Fruit fly (Drosophila melanogaster) whole organism, embryonic: ENCODE results near the gene Cdc16.
A peak's percentile ranks its signal among the peaks of the same experiment; 100 is the strongest.

Experiments used
- Bgb ChIP-seq: fragments of 200-800 bp; sonication (Bioruptor generic); IDR thresholded peaks from 2 replicates; pipeline ENCODE4 v1.3.6; 2022; ENCODE audit warnings: missing biosample characterization, missing genetic modification characterization; ENCODE audit not compliant: partially characterized antibody
- CG10147 ChIP-seq: fragments of 200-800 bp; sonication (Bioruptor generic); optimal IDR thresholded peaks from 2 replicates; lab custom pipeline; 2019; ENCODE audit warnings: missing biosample characterization, mild to moderate bottlenecking, missing genetic modification characterization, moderate library complexity
- CG1024 ChIP-seq: fragments of 200-800 bp; sonication (Bioruptor generic); IDR thresholded peaks from 2 replicates; pipeline ENCODE4 v1.3.6; 2022; ENCODE audit warnings: missing biosample characterization, missing genetic modification characterization
- CG11504 ChIP-seq: fragments of 200-800 bp; sonication (Bioruptor generic); optimal IDR thresholded peaks from 3 replicates; lab custom pipeline; 2019; ENCODE audit warnings: missing biosample characterization, mild to moderate bottlenecking, missing genetic modification characterization, moderate library complexity
- CG11696 ChIP-seq: fragments of 200-800 bp; sonication (Bioruptor generic); IDR thresholded peaks from 2 replicates; pipeline ENCODE4 v1.3.6; 2022; ENCODE audit warnings: missing biosample characterization, missing genetic modification characterization
- CG13123 ChIP-seq: fragments of 200-800 bp; sonication (Bioruptor generic); optimal IDR thresholded peaks from 2 replicates; lab custom pipeline; 2016; ENCODE audit warnings: missing biosample characterization, missing genetic modification characterization
- CG13296 ChIP-seq: fragments of 200-800 bp; sonication (Bioruptor generic); optimal IDR thresholded peaks from 3 replicates; lab custom pipeline; 2018; ENCODE audit warnings: missing biosample characterization, mild to moderate bottlenecking, missing genetic modification characterization
- CG13894 ChIP-seq: fragments of 200-800 bp; sonication (Bioruptor generic); optimal IDR thresholded peaks from 3 replicates; lab custom pipeline; 2018; ENCODE audit warnings: missing biosample characterization, mild to moderate bottlenecking, missing genetic modification characterization, moderate library complexity
- CG15011 ChIP-seq: fragments of 200-800 bp; sonication (Bioruptor generic); optimal IDR thresholded peaks from 3 replicates; lab custom pipeline; 2018; ENCODE audit warnings: missing biosample characterization, mild to moderate bottlenecking, missing genetic modification characterization
- CG15269 ChIP-seq: fragments of 200-800 bp; sonication (Bioruptor generic); optimal IDR thresholded peaks from 2 replicates; lab custom pipeline; 2018; ENCODE audit warnings: missing biosample characterization, mild to moderate bottlenecking, missing genetic modification characterization, moderate library complexity
- CG1529 ChIP-seq: fragments of 200-800 bp; sonication (Bioruptor generic); optimal IDR thresholded peaks from 3 replicates; lab custom pipeline; 2018; ENCODE audit warnings: missing biosample characterization, missing genetic modification characterization
- CG15479 ChIP-seq: fragments of 200-800 bp; sonication (Bioruptor generic); optimal IDR thresholded peaks from 3 replicates; lab custom pipeline; 2019; ENCODE audit warnings: missing biosample characterization, mild to moderate bottlenecking, missing genetic modification characterization, moderate library complexity
- CG1647 ChIP-seq: fragments of 200-800 bp; sonication (Bioruptor generic); optimal IDR thresholded peaks from 3 replicates; lab custom pipeline; 2016; ENCODE audit warnings: missing biosample characterization, missing genetic modification characterization
- CG16779 ChIP-seq: fragments of 200-800 bp; sonication (Bioruptor generic); IDR thresholded peaks from 2 replicates; pipeline ENCODE4 v1.3.6; 2022; ENCODE audit warnings: missing biosample characterization, missing genetic modification characterization
- CG17361 ChIP-seq: fragments of 200-800 bp; sonication (Bioruptor generic); IDR thresholded peaks from 3 replicates; pipeline ENCODE4 v1.3.6; 2022; ENCODE audit warnings: missing biosample characterization, missing genetic modification characterization
- CG2889 ChIP-seq: fragments of 200-800 bp; sonication (Bioruptor generic); IDR thresholded peaks from 3 replicates; pipeline ENCODE4 v1.3.6; 2022; ENCODE audit warnings: missing biosample characterization, missing genetic modification characterization
- CG3281 ChIP-seq: fragments of 200-800 bp; sonication (Bioruptor generic); optimal IDR thresholded peaks from 3 replicates; lab custom pipeline; 2017; ENCODE audit warnings: missing biosample characterization, mild to moderate bottlenecking, missing genetic modification characterization
- CG6254 ChIP-seq: fragments of 200-800 bp; sonication (Bioruptor generic); optimal IDR thresholded peaks from 3 replicates; lab custom pipeline; 2017; ENCODE audit warnings: mild to moderate bottlenecking, missing biosample characterization, missing genetic modification reagents, missing genetic modification characterization
- CG7786 ChIP-seq: fragments of 200-800 bp; sonication (Bioruptor generic); optimal IDR thresholded peaks from 2 replicates; lab custom pipeline; 2016; ENCODE audit warnings: missing biosample characterization, missing genetic modification characterization
- CG9609 ChIP-seq: fragments of 200-800 bp; sonication (Bioruptor generic); optimal IDR thresholded peaks from 3 replicates; lab custom pipeline; 2016; ENCODE audit warnings: missing biosample characterization, missing genetic modification characterization
- CkIIα-i1 ChIP-seq: fragments of 200-800 bp; sonication (Bioruptor generic); IDR thresholded peaks from 2 replicates; pipeline ENCODE4 v1.3.6; 2022; ENCODE audit warnings: missing biosample characterization, missing genetic modification characterization
- D19A ChIP-seq: fragments of 200-800 bp; optimal IDR thresholded peaks from 3 replicates; lab custom pipeline; 2019; ENCODE audit warnings: missing biosample characterization, mild to moderate bottlenecking, missing genetic modification characterization, moderate library complexity
- Fer2 ChIP-seq: fragments of 200-800 bp; sonication (Bioruptor generic); optimal IDR thresholded peaks from 2 replicates; lab custom pipeline; 2018; ENCODE audit warnings: missing biosample characterization, mild to moderate bottlenecking, missing genetic modification characterization, moderate library complexity
- HLH3B ChIP-seq: fragments of 200-800 bp; sonication (Bioruptor generic); IDR thresholded peaks from 2 replicates; pipeline ENCODE4 v1.3.6; 2022; ENCODE audit warnings: missing biosample characterization, missing genetic modification characterization
- HLH54F ChIP-seq: fragments of 200-800 bp; sonication (Bioruptor generic); optimal IDR thresholded peaks from 3 replicates; lab custom pipeline; 2016; ENCODE audit warnings: missing biosample characterization, missing genetic modification characterization
- HLHmδ ChIP-seq: fragments of 200-800 bp; sonication (Bioruptor generic); optimal IDR thresholded peaks from 2 replicates; lab custom pipeline; 2018; ENCODE audit warnings: missing biosample characterization, mild to moderate bottlenecking, missing genetic modification characterization, moderate library complexity
- HmgD ChIP-seq: fragments of 200-800 bp; sonication (Bioruptor generic); optimal IDR thresholded peaks from 3 replicates; lab custom pipeline; 2016; ENCODE audit warnings: missing biosample characterization, missing genetic modification characterization
- Hr3 ChIP-seq: fragments of 200-800 bp; sonication (Bioruptor generic); optimal IDR thresholded peaks from 3 replicates; lab custom pipeline; 2016; ENCODE audit warnings: missing biosample characterization, missing genetic modification characterization
- Jarid2 ChIP-seq: fragments of 200-800 bp; sonication (Bioruptor generic); optimal IDR thresholded peaks from 3 replicates; lab custom pipeline; 2017; ENCODE audit warnings: mild to moderate bottlenecking, missing biosample characterization, missing genetic modification reagents, missing genetic modification characterization
- Max ChIP-seq: fragments of 200-800 bp; sonication (Bioruptor generic); optimal IDR thresholded peaks from 2 replicates; lab custom pipeline; 2016; ENCODE audit warnings: missing biosample characterization, mild to moderate bottlenecking, missing genetic modification characterization
- Mrtf ChIP-seq: fragments of 200-800 bp; sonication (Bioruptor generic); IDR thresholded peaks from 3 replicates; pipeline ENCODE4 v1.3.6; 2022; ENCODE audit warnings: missing biosample characterization, missing genetic modification characterization
- Neu2 ChIP-seq: fragments of 200-800 bp; sonication (Bioruptor generic); optimal IDR thresholded peaks from 3 replicates; lab custom pipeline; 2016; ENCODE audit warnings: missing biosample characterization, missing genetic modification characterization, borderline replicate concordance
- Sin3A ChIP-seq: fragments of >200 bp; optimal IDR thresholded peaks from 2 replicates; lab custom pipeline; 2018
- Xrp1 ChIP-seq: fragments of 200-800 bp; sonication (Bioruptor generic); IDR thresholded peaks from 2 replicates; pipeline ENCODE4 v1.3.6; 2022; ENCODE audit warnings: missing biosample characterization, missing genetic modification characterization
- ac ChIP-seq: fragments of 200-800 bp; sonication (Bioruptor generic); optimal IDR thresholded peaks from 3 replicates; lab custom pipeline; 2017; ENCODE audit warnings: missing biosample characterization, mild to moderate bottlenecking, missing genetic modification characterization
- ato ChIP-seq: fragments of 200-800 bp; sonication (Bioruptor generic); IDR thresholded peaks from 2 replicates; pipeline ENCODE4 v1.3.6; 2022; ENCODE audit warnings: missing biosample characterization, missing genetic modification characterization; ENCODE audit not compliant: partially characterized antibody
- bab2 ChIP-seq: fragments of 200-800 bp; sonication (Bioruptor generic); optimal IDR thresholded peaks from 2 replicates; lab custom pipeline; 2016; ENCODE audit warnings: missing biosample characterization, missing genetic modification characterization
- da ChIP-seq: fragments of 200-800 bp; sonication (Bioruptor generic); optimal IDR thresholded peaks from 2 replicates; lab custom pipeline; 2016; ENCODE audit warnings: missing biosample characterization, missing genetic modification characterization
- esg ChIP-seq: fragments of 200-800 bp; sonication (Bioruptor generic); conservative IDR thresholded peaks from 2 replicates; pipeline ENCODE4 v1.3.6; 2022; ENCODE audit warnings: missing biosample characterization, missing genetic modification characterization
- ewg ChIP-seq: fragments of 200-800 bp; sonication (Bioruptor generic); optimal IDR thresholded peaks from 3 replicates; lab custom pipeline; 2017; ENCODE audit warnings: mild to moderate bottlenecking, missing biosample characterization, missing genetic modification reagents, missing genetic modification characterization
- ftz-f1 ChIP-seq: fragments of 200-800 bp; sonication (Bioruptor generic); optimal IDR thresholded peaks from 2 replicates; lab custom pipeline; 2016; ENCODE audit warnings: missing biosample characterization, missing genetic modification characterization
- gfzf ChIP-seq: fragments of 200-800 bp; sonication (Bioruptor generic); optimal IDR thresholded peaks from 2 replicates; lab custom pipeline; 2016; ENCODE audit warnings: missing biosample characterization, mild to moderate bottlenecking, missing genetic modification characterization, moderate library complexity
- luna ChIP-seq: fragments of 200-800 bp; sonication (Bioruptor generic); optimal IDR thresholded peaks from 2 replicates; lab custom pipeline; 2016; ENCODE audit warnings: missing biosample characterization, missing genetic modification characterization
- maf-S ChIP-seq: fragments of 200-800 bp; sonication (Bioruptor generic); optimal IDR thresholded peaks from 2 replicates; lab custom pipeline; 2016; ENCODE audit warnings: missing biosample characterization, missing genetic modification characterization
- row ChIP-seq: fragments of 200-800 bp; sonication (Bioruptor generic); IDR thresholded peaks from 3 replicates; pipeline ENCODE4 v1.3.6; 2022; ENCODE audit warnings: missing biosample characterization, missing genetic modification characterization
- run ChIP-seq: fragments of 200-800 bp; sonication (Bioruptor generic); optimal IDR thresholded peaks from 3 replicates; lab custom pipeline; 2018; ENCODE audit warnings: missing biosample characterization, mild to moderate bottlenecking, missing genetic modification characterization
- scrt ChIP-seq: fragments of 200-800 bp; sonication (Bioruptor generic); optimal IDR thresholded peaks from 2 replicates; lab custom pipeline; 2018; ENCODE audit warnings: missing biosample characterization, mild to moderate bottlenecking, missing genetic modification characterization, moderate library complexity
- tap ChIP-seq: fragments of 200-800 bp; optimal IDR thresholded peaks from 3 replicates; lab custom pipeline; 2019; ENCODE audit warnings: missing biosample characterization, mild to moderate bottlenecking, missing genetic modification characterization, moderate library complexity
- tio ChIP-seq: fragments of 200-800 bp; sonication (Bioruptor generic); optimal IDR thresholded peaks from 2 replicates; lab custom pipeline; 2017; ENCODE audit warnings: missing biosample characterization, missing genetic modification characterization, inconsistent platforms
- usp ChIP-seq: fragments of >200 bp; optimal IDR thresholded peaks from 2 replicates; lab custom pipeline; 2017; ENCODE audit warnings: missing biosample characterization, missing genetic modification characterization
- zen2 ChIP-seq: fragments of 200-800 bp; sonication (Bioruptor generic); IDR thresholded peaks from 3 replicates; pipeline ENCODE4 v1.3.6; 2022; ENCODE audit warnings: missing biosample characterization, missing genetic modification characterization; ENCODE audit not compliant: partially characterized antibody
- zfh2 ChIP-seq: fragments of 200-800 bp; sonication (Bioruptor generic); optimal IDR thresholded peaks from 2 replicates; lab custom pipeline; 2016; ENCODE audit warnings: missing biosample characterization, missing genetic modification characterization

Gene Cdc16

dm6 chr3R:23314332-23314731, 33.3 kb downstream of the Cdc16 start (continued):
- TF ChIP-seq CG15011 (GFP tag; lab: Kevin White, UChicago) (peak; percentile 18), ewg (GFP tag; lab: Kevin White, UChicago) (no peak), CG7786 (GFP tag; lab: Kevin White, UChicago) (no peak), Xrp1 (GFP tag; lab: Robert Waterston, UW) (peak; percentile 51), Jarid2 (GFP tag; lab: Kevin White, UChicago) (peak; percentile 67), CG17361 (GFP tag; lab: Robert Waterston, UW) (no peak), CG13123 (GFP tag; lab: Kevin White, UChicago) (no peak), zen2 (GFP tag; lab: Robert Waterston, UW) (no peak), CG15269 (tag; lab: Kevin White, UChicago) (peak; percentile 50), HLH3B (GFP tag; lab: Robert Waterston, UW) (peak; percentile 48; the same call in 1 of the 2 replicates), Sin3A (lab: Kevin White, UChicago) (no peak), esg (GFP tag; lab: Robert Waterston, UW) (no peak), scrt (GFP tag; lab: Kevin White, UChicago) (peak; percentile 61), Bgb (GFP tag; lab: Robert Waterston, UW) (no peak), CG3281 (peak; percentile 50), CG11696 (GFP tag; lab: Robert Waterston, UW) (peak; percentile 45), CG1024 (no peak), da (GFP tag; lab: Kevin White, UChicago) (peak; percentile 4), run (tag; lab: Kevin White, UChicago) (no peak), maf-S (GFP tag; lab: Kevin White, UChicago) (no peak), gfzf (GFP tag; lab: Kevin White, UChicago) (no peak), tap (tag; lab: Kevin White, UChicago) (peak; percentile 20), bab2 (no peak), D19A (tag; lab: Kevin White, UChicago) (no peak), CG11504 (tag; lab: Kevin White, UChicago) (peak; percentile 16), Fer2 (tag; lab: Kevin White, UChicago) (peak; percentile 15), CG16779 (GFP tag; lab: Robert Waterston, UW) (no peak), Max (GFP tag; lab: Kevin White, UChicago) (no peak), CkIIα-i1 (GFP tag; lab: Robert Waterston, UW) (no peak), CG10147 (GFP tag; lab: Kevin White, UChicago) (no peak), Hr3 (GFP tag; lab: Kevin White, UChicago) (no peak), CG13296 (GFP tag; lab: Kevin White, UChicago) (peak; percentile 75), ftz-f1 (GFP tag; lab: Kevin White, UChicago) (peak; percentile 57), ato (GFP tag; lab: Robert Waterston, UW) (no peak), Mrtf (GFP tag; lab: Robert Waterston, UW) (no peak), CG15479 (GFP tag; lab: Kevin White, UChicago) (peak; percentile 57), CG1529 (GFP tag; lab: Kevin White, UChicago) (no peak), CG9609 (GFP tag; lab: Kevin White, UChicago) (no peak), row (GFP tag; lab: Robert Waterston, UW) (0 out of 3 replicates have a peak, but pooled peaks have one; percentile 6), Neu2 (no peak), HLHmδ (GFP tag; lab: Kevin White, UChicago) (peak; percentile 71), ac (GFP tag; lab: Kevin White, UChicago) (peak; percentile 43), tio (peak; percentile 18), luna (GFP tag; lab: Kevin White, UChicago) (no peak), CG2889 (no peak), CG6254 (peak; percentile 68), HmgD (GFP tag; lab: Kevin White, UChicago) (peak; percentile 49), CG1647 (GFP tag; lab: Kevin White, UChicago) (no peak), usp (no peak), HLH54F (GFP tag; lab: Kevin White, UChicago) (no peak), zfh2 (GFP tag; lab: Kevin White, UChicago) (no peak), CG13894 (tag; lab: Kevin White, UChicago) (no peak)
